Worm (Caenorhabditis elegans) whole organism, mixed stage, embryonic: ENCODE measurements around the gene ZK180.7.

ENCODE experiments used
- ces-1 ChIP-seq: fragments of 150-350 bp; optimal IDR thresholded peaks from 2 replicates; lab custom pipeline; 2014; ENCODE audit warnings: missing biosample characterization, missing genetic modification reagents, missing genetic modification characterization
- elt-3 ChIP-seq: fragments of 150-350 bp; optimal IDR thresholded peaks from 2 replicates; lab custom pipeline; 2014; ENCODE audit warnings: missing biosample characterization, missing genetic modification characterization
- lin-13 ChIP-seq: fragments of 150-350 bp; optimal IDR thresholded peaks from 2 replicates; lab custom pipeline; 2014; ENCODE audit warnings: missing biosample characterization, missing genetic modification characterization
- mab-5 ChIP-seq: fragments of 150-350 bp; optimal IDR thresholded peaks from 2 replicates; lab custom pipeline; 2014; ENCODE audit warnings: missing biosample characterization, missing genetic modification characterization
- mep-1 ChIP-seq: fragments of 150-350 bp; optimal IDR thresholded peaks from 2 replicates; lab custom pipeline; 2017; ENCODE audit warnings: missing biosample characterization, missing genetic modification reagents, missing genetic modification characterization, inconsistent platforms
- nhr-12 ChIP-seq: fragments of 150-350 bp; optimal IDR thresholded peaks from 2 replicates; lab custom pipeline; 2014; ENCODE audit warnings: missing biosample characterization, missing genetic modification characterization
- nhr-237 ChIP-seq: fragments of 150-350 bp; optimal IDR thresholded peaks from 2 replicates; lab custom pipeline; 2014; ENCODE audit warnings: missing biosample characterization, missing genetic modification characterization
- nhr-28 ChIP-seq: fragments of 150-350 bp; optimal IDR thresholded peaks from 2 replicates; lab custom pipeline; 2014; ENCODE audit warnings: missing biosample characterization, missing genetic modification characterization
- snpc-4 ChIP-seq: fragments of 150-350 bp; optimal IDR thresholded peaks from 2 replicates; lab custom pipeline; 2014; ENCODE audit warnings: missing biosample characterization, missing genetic modification characterization
- sptf-1 ChIP-seq: sonication (generic microtip); optimal IDR thresholded peaks from 2 replicates; lab custom pipeline; 2017; ENCODE audit warnings: mild to moderate bottlenecking, missing genetic modification characterization, moderate library complexity, missing compliant biosample characterization
- unc-62 ChIP-seq: fragments of 150-350 bp; optimal IDR thresholded peaks from 2 replicates; lab custom pipeline; 2014; ENCODE audit warnings: missing biosample characterization, missing genetic modification reagents, missing genetic modification characterization

ce11 chrIV:4447284-4447366 is 43.2 kb upstream of the ZK180.7 start, which contains the start of gene chat-1:
- TF ChIP-seq nhr-237 (tag; lab: Kevin White, UChicago) (no peak), unc-62 (GFP tag; lab: Kevin White, UChicago) (no peak), lin-13 (no peak), sptf-1 (tag; lab: Kevin White, UChicago) (no peak), nhr-12 (tag; lab: Kevin White, UChicago) (no peak), mep-1 (tag; lab: Kevin White, UChicago) (no peak), mab-5 (tag; lab: Kevin White, UChicago) (no peak), snpc-4 (tag; lab: Kevin White, UChicago) (no peak), elt-3 (no peak), ces-1 (GFP tag; lab: Kevin White, UChicago) (no peak), nhr-28 (tag; lab: Kevin White, UChicago) (no peak)
